Fruit fly (Drosophila melanogaster) whole organism, embryonic: Measurements from ENCODE around the gene SoxN.

Source experiments
- Asciz ChIP-seq: fragments of 200-800 bp; sonication (Bioruptor generic); optimal IDR thresholded peaks from 2 replicates; lab custom pipeline; 2017; ENCODE audit warnings: missing biosample characterization, mild to moderate bottlenecking, missing genetic modification characterization, missing genetic modification reagents
- Atf-2 ChIP-seq: fragments of 200-800 bp; sonication (Bioruptor generic); optimal IDR thresholded peaks from 2 replicates; lab custom pipeline; 2016; ENCODE audit warnings: missing biosample characterization, missing genetic modification characterization
- CG10654 ChIP-seq: fragments of 200-800 bp; sonication (Bioruptor generic); optimal IDR thresholded peaks from 2 replicates; lab custom pipeline; 2016; ENCODE audit warnings: missing biosample characterization, missing genetic modification characterization
- CG12071 ChIP-seq: fragments of 200-800 bp; sonication (Bioruptor generic); optimal IDR thresholded peaks from 3 replicates; lab custom pipeline; 2018; ENCODE audit warnings: missing biosample characterization, mild to moderate bottlenecking, missing genetic modification characterization
- CG13123 ChIP-seq: fragments of 200-800 bp; sonication (Bioruptor generic); optimal IDR thresholded peaks from 2 replicates; lab custom pipeline; 2016; ENCODE audit warnings: missing biosample characterization, missing genetic modification characterization
- CG14014 ChIP-seq: fragments of 200-800 bp; sonication (Bioruptor generic); IDR thresholded peaks from 2 replicates; pipeline ENCODE4 v1.3.6; 2022; ENCODE audit warnings: missing biosample characterization, missing genetic modification characterization
- CG14667 ChIP-seq: fragments of 200-800 bp; sonication (Bioruptor generic); IDR thresholded peaks from 2 replicates; pipeline ENCODE4 v1.3.6; 2022; ENCODE audit warnings: missing biosample characterization, missing genetic modification characterization
- CG15601 ChIP-seq: fragments of 200-800 bp; sonication (Bioruptor generic); optimal IDR thresholded peaks from 3 replicates; lab custom pipeline; 2019; ENCODE audit warnings: missing biosample characterization, mild to moderate bottlenecking, missing genetic modification characterization, moderate library complexity
- CG1602 ChIP-seq: fragments of 200-800 bp; sonication (Bioruptor generic); optimal IDR thresholded peaks from 3 replicates; lab custom pipeline; 2016; ENCODE audit warnings: missing biosample characterization, missing genetic modification characterization
- CG2889 ChIP-seq: fragments of 200-800 bp; sonication (Bioruptor generic); IDR thresholded peaks from 3 replicates; pipeline ENCODE4 v1.3.6; 2022; ENCODE audit warnings: missing biosample characterization, missing genetic modification characterization
- CG30431 ChIP-seq: fragments of 200-800 bp; sonication (Bioruptor generic); optimal IDR thresholded peaks from 2 replicates; lab custom pipeline; 2017; ENCODE audit warnings: missing biosample characterization, missing genetic modification characterization
- CG3407 ChIP-seq: fragments of 200-800 bp; sonication (Bioruptor generic); optimal IDR thresholded peaks from 2 replicates; lab custom pipeline; 2018; ENCODE audit warnings: missing biosample characterization, mild to moderate bottlenecking, missing genetic modification characterization
- CG3726 ChIP-seq: fragments of 200-800 bp; sonication (Bioruptor generic); IDR thresholded peaks from 3 replicates; pipeline ENCODE4, ENCODE4 v1.3.6; 2022; ENCODE audit warnings: missing biosample characterization, missing genetic modification characterization
- CG4328 ChIP-seq: fragments of 200-800 bp; sonication (Bioruptor generic); optimal IDR thresholded peaks from 3 replicates; lab custom pipeline; 2017; ENCODE audit warnings: missing biosample characterization, missing genetic modification reagents, missing genetic modification characterization
- CG5180 ChIP-seq: fragments of 200-800 bp; sonication (Bioruptor generic); optimal IDR thresholded peaks from 3 replicates; lab custom pipeline; 2017; ENCODE audit warnings: missing biosample characterization, missing genetic modification characterization, mild to moderate bottlenecking, moderate library complexity, missing genetic modification reagents
- CG6654 ChIP-seq: fragments of 200-800 bp; sonication (Bioruptor generic); optimal IDR thresholded peaks from 2 replicates; lab custom pipeline; 2017; ENCODE audit warnings: missing biosample characterization, mild to moderate bottlenecking, missing genetic modification characterization
- CG7271 ChIP-seq: fragments of 200-800 bp; sonication (Bioruptor generic); optimal IDR thresholded peaks from 2 replicates; lab custom pipeline; 2018; ENCODE audit warnings: missing biosample characterization, mild to moderate bottlenecking, missing genetic modification characterization, moderate library complexity
- CG9215 ChIP-seq: fragments of 200-800 bp; sonication (Bioruptor generic); IDR thresholded peaks from 2 replicates; pipeline ENCODE4 v1.3.6; 2022; ENCODE audit warnings: missing biosample characterization, missing genetic modification characterization
- CG9727 ChIP-seq: fragments of 200-800 bp; sonication (Bioruptor generic); optimal IDR thresholded peaks from 3 replicates; lab custom pipeline; 2017; ENCODE audit warnings: missing biosample characterization, mild to moderate bottlenecking, missing genetic modification characterization
- CG9876 ChIP-seq: fragments of 200-800 bp; sonication (Bioruptor generic); optimal IDR thresholded peaks from 2 replicates; lab custom pipeline; 2016; ENCODE audit warnings: missing biosample characterization, missing genetic modification characterization
- Ets65A ChIP-seq: fragments of 200-800 bp; sonication (Bioruptor generic); peaks from one replicate; lab custom pipeline; 2016; ENCODE audit warnings: missing biosample characterization, missing genetic modification characterization
- Ets97D ChIP-seq: fragments of 200-800 bp; sonication (Bioruptor generic); optimal IDR thresholded peaks from 3 replicates; lab custom pipeline; 2016; ENCODE audit warnings: missing biosample characterization, missing genetic modification characterization
- Gug ChIP-seq: fragments of 200-800 bp; sonication (Bioruptor generic); IDR thresholded peaks from 4 replicates; pipeline ENCODE4 v1.3.6; 2022; ENCODE audit warnings: missing biosample characterization, missing genetic modification characterization
- HmgZ ChIP-seq: fragments of 200-800 bp; sonication (Bioruptor generic); optimal IDR thresholded peaks from 2 replicates; lab custom pipeline; 2018; ENCODE audit warnings: missing biosample characterization, mild to moderate bottlenecking, missing genetic modification characterization
- Meics ChIP-seq: fragments of 200-800 bp; sonication (Bioruptor generic); optimal IDR thresholded peaks from 2 replicates; lab custom pipeline; 2017; ENCODE audit warnings: missing biosample characterization, mild to moderate bottlenecking, missing genetic modification characterization
- Myb ChIP-seq: fragments of 200-800 bp; sonication (Bioruptor generic); optimal IDR thresholded peaks from 2 replicates; lab custom pipeline; 2016; ENCODE audit warnings: missing biosample characterization, missing genetic modification characterization
- NC2α ChIP-seq: fragments of 200-800 bp; sonication (Bioruptor generic); optimal IDR thresholded peaks from 2 replicates; lab custom pipeline; 2016; ENCODE audit warnings: missing biosample characterization, missing genetic modification characterization
- Nf-YB ChIP-seq: fragments of 200-800 bp; sonication (Bioruptor generic); optimal IDR thresholded peaks from 3 replicates; lab custom pipeline; 2019; ENCODE audit warnings: missing biosample characterization, mild to moderate bottlenecking, missing genetic modification characterization, moderate library complexity
- Six4 ChIP-seq: fragments of 200-800 bp; sonication (Bioruptor generic); optimal IDR thresholded peaks from 2 replicates; lab custom pipeline; 2016; ENCODE audit warnings: missing biosample characterization, missing genetic modification characterization
- Spps ChIP-seq: fragments of 200-800 bp; sonication (Bioruptor generic); optimal IDR thresholded peaks from 2 replicates; lab custom pipeline; 2018; ENCODE audit warnings: missing biosample characterization, mild to moderate bottlenecking, missing genetic modification characterization
- Usf ChIP-seq: fragments of 200-800 bp; sonication (Bioruptor generic); optimal IDR thresholded peaks from 2 replicates; lab custom pipeline; 2017; ENCODE audit warnings: missing genotype, missing biosample characterization, missing genetic modification characterization
- amos ChIP-seq: fragments of 200-800 bp; sonication (Bioruptor generic); IDR thresholded peaks from 2 replicates; pipeline ENCODE4 v1.3.6; 2022; ENCODE audit warnings: missing biosample characterization, missing genetic modification characterization; ENCODE audit not compliant: partially characterized antibody
- ap ChIP-seq: fragments of 200-800 bp; sonication (Bioruptor generic); IDR thresholded peaks from 2 replicates; pipeline ENCODE4 v1.3.6; 2022; ENCODE audit warnings: missing biosample characterization, missing genetic modification characterization
- chm ChIP-seq: fragments of 200-800 bp; sonication (Bioruptor generic); IDR thresholded peaks from 2 replicates; pipeline ENCODE4 v1.3.6; 2022; ENCODE audit warnings: missing biosample characterization, missing genetic modification characterization
- crol ChIP-seq: fragments of 200-800 bp; sonication (Bioruptor generic); IDR thresholded peaks from 2 replicates; pipeline ENCODE4 v1.3.6; 2022; ENCODE audit warnings: missing biosample characterization, missing genetic modification characterization
- cwo ChIP-seq: fragments of 200-800 bp; sonication (Bioruptor generic); optimal IDR thresholded peaks from 3 replicates; lab custom pipeline; 2017; ENCODE audit warnings: missing biosample characterization, missing genetic modification characterization, mild to moderate bottlenecking, moderate library complexity, missing genetic modification reagents
- disco-r ChIP-seq: fragments of 200-800 bp; sonication (Bioruptor generic); optimal IDR thresholded peaks from 2 replicates; lab custom pipeline; 2016; ENCODE audit warnings: missing biosample characterization, missing genetic modification characterization
- kah ChIP-seq: fragments of 200-800 bp; sonication (Bioruptor generic); optimal IDR thresholded peaks from 2 replicates; lab custom pipeline; 2018; ENCODE audit warnings: missing biosample characterization, mild to moderate bottlenecking, missing genetic modification characterization
- kay ChIP-seq: fragments of 200-800 bp; sonication (Bioruptor generic); optimal IDR thresholded peaks from 2 replicates; lab custom pipeline; 2016; ENCODE audit warnings: missing biosample characterization, missing genetic modification characterization
- kni ChIP-seq: fragments of 200-800 bp; sonication (Bioruptor generic); optimal IDR thresholded peaks from 3 replicates; lab custom pipeline; 2017; ENCODE audit warnings: mild to moderate bottlenecking, missing biosample characterization, missing genetic modification reagents, missing genetic modification characterization
- pan ChIP-seq, 4 experiments: fragments of >200 bp in 3 of 4; fragments of 200-800 bp in 1 of 4; sonication (Bioruptor generic) in 1 of 4; optimal IDR thresholded peaks in 3 of 4; IDR thresholded peaks in 1 of 4; 2 replicates each; pipeline versions ENCODE4 v1.3.6 to Lab custom; 2017 to 2022; ENCODE audit warnings: missing biosample characterization in 2 of 4, missing genetic modification characterization in 2 of 4, mixed read lengths in 1 of 4
- pros ChIP-seq: fragments of 200-800 bp; sonication (Bioruptor generic); optimal IDR thresholded peaks from 3 replicates; lab custom pipeline; 2019; ENCODE audit warnings: missing biosample characterization, mild to moderate bottlenecking, missing genetic modification characterization, moderate library complexity
- ro ChIP-seq: fragments of 200-800 bp; sonication (Bioruptor generic); IDR thresholded peaks from 2 replicates; pipeline ENCODE4 v1.3.6; 2022; ENCODE audit warnings: missing biosample characterization, missing genetic modification characterization
- sisA ChIP-seq: fragments of 200-800 bp; sonication (Bioruptor generic); IDR thresholded peaks from 2 replicates; pipeline ENCODE4 v1.3.6; 2022; ENCODE audit warnings: missing biosample characterization, missing genetic modification characterization
- so ChIP-seq: fragments of 200-800 bp; sonication (Bioruptor generic); IDR thresholded peaks from 3 replicates; pipeline ENCODE4 v1.3.6; 2022; ENCODE audit warnings: missing biosample characterization, missing genetic modification characterization
- usp ChIP-seq: fragments of >200 bp; optimal IDR thresholded peaks from 2 replicates; lab custom pipeline; 2017; ENCODE audit warnings: missing biosample characterization, missing genetic modification characterization
- vfl ChIP-seq: fragments of 200-800 bp; sonication (Bioruptor generic); optimal IDR thresholded peaks from 2 replicates; lab custom pipeline; 2016; ENCODE audit warnings: missing biosample characterization, missing genetic modification characterization
- wdn ChIP-seq: fragments of 200-800 bp; sonication (Bioruptor generic); IDR thresholded peaks from 2 replicates; pipeline ENCODE4 v1.3.6; 2022; ENCODE audit warnings: missing biosample characterization, missing genetic modification characterization
- wek ChIP-seq: fragments of 200-800 bp; sonication (Bioruptor generic); optimal IDR thresholded peaks from 3 replicates; lab custom pipeline; 2018; ENCODE audit warnings: missing biosample characterization, mild to moderate bottlenecking, missing genetic modification characterization, moderate library complexity
- zen2 ChIP-seq: fragments of 200-800 bp; sonication (Bioruptor generic); IDR thresholded peaks from 3 replicates; pipeline ENCODE4 v1.3.6; 2022; ENCODE audit warnings: missing biosample characterization, missing genetic modification characterization; ENCODE audit not compliant: partially characterized antibody

The SoxN gene

DNA sequence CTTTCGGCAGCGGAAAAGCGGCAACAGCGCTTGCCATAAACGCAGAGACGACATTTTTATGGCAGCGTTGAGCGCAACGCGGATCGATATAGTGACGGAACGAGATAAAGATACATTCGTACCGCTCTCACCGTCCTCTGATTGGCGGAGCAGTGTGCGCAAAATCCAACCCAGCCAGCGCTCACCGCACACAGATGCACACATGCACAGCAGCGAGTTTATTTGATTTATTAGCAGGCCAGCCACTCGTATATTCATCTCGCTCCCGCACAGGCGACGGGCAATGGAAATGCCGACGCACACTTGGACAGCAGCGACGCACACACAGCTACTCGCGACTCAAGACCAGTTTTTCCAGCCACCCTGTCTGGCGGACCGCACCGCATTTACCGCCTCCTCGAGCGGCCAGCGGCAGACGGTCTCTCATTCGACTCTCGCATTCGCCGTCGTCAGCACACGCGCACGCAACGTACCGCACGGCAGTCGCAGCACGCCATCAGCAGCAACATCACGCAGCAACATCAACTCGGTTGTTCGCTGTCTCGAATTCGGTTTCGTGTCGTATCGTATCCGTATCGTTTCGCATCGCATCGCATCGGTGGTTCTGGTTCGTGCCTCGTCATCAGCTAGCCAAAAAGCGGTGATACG, at the start of gene SoxN (continued):
- TF ChIP-seq Spps (tag; lab: Kevin White, UChicago) (no peak), CG9876 (no peak), vfl (GFP tag; lab: Kevin White, UChicago) (no peak), Ets97D (GFP tag; lab: Kevin White, UChicago) (no peak), kni (GFP tag; lab: Kevin White, UChicago) (peak; percentile 92), chm (GFP tag; lab: Robert Waterston, UW) (peak; percentile 81), wdn (no peak), crol (GFP tag; lab: Robert Waterston, UW) (0 out of 2 replicates have a peak, but pooled peaks have one; percentile 23), HmgZ (peak; percentile 40), CG4328 (GFP tag; lab: Kevin White, UChicago) (no peak), CG7271 (no peak), wek (GFP tag; lab: Kevin White, UChicago) (no peak), NC2α (GFP tag; lab: Kevin White, UChicago) (no peak), sisA (GFP tag; lab: Robert Waterston, UW) (no peak), Six4 (no peak), Ets65A (GFP tag; lab: Kevin White, UChicago) (no peak), CG6654 (no peak), Gug (no peak), Meics (GFP tag; lab: Kevin White, UChicago) (no peak), so (GFP tag; lab: Robert Waterston, UW) (peak; percentile 48; the same call in 1 of the 3 replicates), CG13123 (GFP tag; lab: Kevin White, UChicago) (no peak), zen2 (GFP tag; lab: Robert Waterston, UW) (peak; percentile 45; the same call in 2 of the 3 replicates), cwo (GFP tag; lab: Kevin White, UChicago) (no peak), pan (optimal IDR thresholded peaks at IDR 0.05; lab: Kevin White, UChicago) (no peak), pan (GFP tag; optimal IDR thresholded peaks at IDR 0.05 in 1 of 2, IDR thresholded peaks at IDR 0.05 in 1 of 2) (no peak), CG2889 (GFP tag; lab: Robert Waterston, UW) (no peak), CG15601 (tag; lab: Kevin White, UChicago) (no peak), CG10654 (no peak), ap (GFP tag; lab: Robert Waterston, UW) (no peak), kay (GFP tag; lab: Kevin White, UChicago) (no peak), kah (no peak), Usf (GFP tag; lab: Kevin White, UChicago) (no peak), CG14014 (no peak), CG1602 (GFP tag; lab: Kevin White, UChicago) (no peak), ro (no peak), Myb (GFP tag; lab: Kevin White, UChicago) (no peak), pros (GFP tag; lab: Kevin White, UChicago) (peak; percentile 86), CG3407 (GFP tag; lab: Kevin White, UChicago) (peak; percentile 100), Atf-2 (no peak), CG3726 (GFP tag; lab: Robert Waterston, UW) (no peak), CG12071 (GFP tag; lab: Kevin White, UChicago) (no peak), Asciz (GFP tag; lab: Kevin White, UChicago) (no peak), CG5180 (GFP tag; lab: Kevin White, UChicago) (peak; percentile 90), amos (peak; percentile 49), Nf-YB (GFP tag; lab: Kevin White, UChicago) (peak; percentile 100), CG9215 (no peak), CG30431 (GFP tag; lab: Kevin White, UChicago) (no peak), CG14667 (GFP tag; lab: Robert Waterston, UW) (no peak), CG9727 (GFP tag; lab: Kevin White, UChicago) (peak; percentile 35), disco-r (GFP tag; lab: Kevin White, UChicago) (no peak), usp (GFP tag; lab: Kevin White, UChicago) (no peak)
